Worm (Caenorhabditis elegans): ENCODE results near the gene sec-3.

sec-3 gene

ce11 chrX:3127626-3128142, 28.0 kb upstream of the sec-3 start (continued):
- peak; percentile 96 for TF ChIP-seq jun-1 (tag; optimal IDR thresholded peaks at IDR 0.05)
- peak; percentile 78 for TF ChIP-seq egl-5 (tag; optimal IDR thresholded peaks at IDR 0.05)
- peak; percentile 43 for TF ChIP-seq R02D3.7 (tag; optimal IDR thresholded peaks at IDR 0.05)

- peak; percentile 47 for TF ChIP-seq pqm-1 (tag; optimal IDR thresholded peaks at IDR 0.05)
- no peak for TF ChIP-seq mdl-1 (tag; optimal IDR thresholded peaks at IDR 0.05)
- no peak for TF ChIP-seq egl-27 (tag; optimal IDR thresholded peaks at IDR 0.05)
- no peak for TF ChIP-seq nfya-1 (tag; optimal IDR thresholded peaks at IDR 0.05; ENCODE audit: insufficient read depth)
These were observed 27.3 kb upstream of the sec-3 start, which contains the start of gene spc-1 for ce11 chrX:3126979-3127378. TSS of gene spc-1 (minus strand) at chrX:3127079.

ce11 chrX:3126233-3126632, 26.6 kb upstream of the sec-3 start:
- TF ChIP-seq nhr-43 (tag; optimal IDR thresholded peaks at IDR 0.05; ENCODE audit: poor library complexity, severe bottlenecking) (no peak), fkh-10 (GFP tag; optimal IDR thresholded peaks at IDR 0.05) (peak; percentile 12), hmg-11 (tag; optimal IDR thresholded peaks at IDR 0.05) (peak; percentile 54), elt-1 (tag; optimal IDR thresholded peaks at IDR 0.05) (no peak), nfya-1 (tag; optimal IDR thresholded peaks at IDR 0.05; ENCODE audit: insufficient read depth) (peak; percentile 49), lin-15B (tag; optimal IDR thresholded peaks at IDR 0.05) (no peak), lin-39 (tag; optimal IDR thresholded peaks at IDR 0.05) (peak; percentile 89)

ce11 chrX:3119606-3120005, 20.0 kb upstream of the sec-3 start:
- TF ChIP-seq ztf-11 (tag; optimal IDR thresholded peaks at IDR 0.05) (no peak), fkh-2 (tag; optimal IDR thresholded peaks at IDR 0.05) (no peak), ztf-4 (tag; optimal IDR thresholded peaks at IDR 0.05) (no peak), lsy-12 (tag; optimal IDR thresholded peaks at IDR 0.05) (no peak), R02D3.7 (tag; optimal IDR thresholded peaks at IDR 0.05) (no peak), lin-15B (tag; optimal IDR thresholded peaks at IDR 0.05) (no peak), egl-5 (tag; optimal IDR thresholded peaks at IDR 0.05) (no peak), lin-39 (tag; optimal IDR thresholded peaks at IDR 0.05) (no peak), fos-1 (tag; optimal IDR thresholded peaks at IDR 0.05) (no peak), nhr-11 (tag; optimal IDR thresholded peaks at IDR 0.05) (no peak), nhr-25 (tag; optimal IDR thresholded peaks at IDR 0.05) (no peak), elt-3 (tag; optimal IDR thresholded peaks at IDR 0.05) (no peak), nfya-1 (tag; optimal IDR thresholded peaks at IDR 0.05; ENCODE audit: insufficient read depth) (no peak), elt-1 (tag; optimal IDR thresholded peaks at IDR 0.05) (no peak), mml-1 (tag; optimal IDR thresholded peaks at IDR 0.05) (no peak), sea-2 (GFP tag; optimal IDR thresholded peaks at IDR 0.05) (no peak), nhr-12 (tag; optimal IDR thresholded peaks at IDR 0.05) (no peak)

ce11 chrX:3118596-3119287, 19.1 kb upstream of the sec-3 start:
- TF ChIP-seq fkh-10 (GFP tag; optimal IDR thresholded peaks at IDR 0.05) (no peak), jun-1 (tag; optimal IDR thresholded peaks at IDR 0.05) (no peak), egl-5 (tag; optimal IDR thresholded peaks at IDR 0.05) (no peak), mdl-1 (tag; optimal IDR thresholded peaks at IDR 0.05) (no peak), ceh-16 (tag; optimal IDR thresholded peaks at IDR 0.05) (no peak), nfya-1 (tag; optimal IDR thresholded peaks at IDR 0.05; ENCODE audit: insufficient read depth) (no peak), lin-15B (tag; optimal IDR thresholded peaks at IDR 0.05) (no peak)

- no peak for TF ChIP-seq nhr-12 (tag; optimal IDR thresholded peaks at IDR 0.05)
- no peak for TF ChIP-seq ceh-16 (tag; optimal IDR thresholded peaks at IDR 0.05)
- TF ChIP-seq sea-2 (GFP tag; optimal IDR thresholded peaks at IDR 0.05): no peak
- TF ChIP-seq ztf-11 (tag; optimal IDR thresholded peaks at IDR 0.05): no peak
- TF ChIP-seq elt-2 (tag; optimal IDR thresholded peaks at IDR 0.05): peak; percentile 90
- TF ChIP-seq ceh-28 (tag; optimal IDR thresholded peaks at IDR 0.05): peak; percentile 65
- no peak for TF ChIP-seq unc-39 (tag; optimal IDR thresholded peaks at IDR 0.05)
- peak; percentile 37 for TF ChIP-seq pha-4 (tag; optimal IDR thresholded peaks at IDR 0.05)
- TF ChIP-seq daf-12 (tag; optimal IDR thresholded peaks at IDR 0.05): no peak
- peak; percentile 79 for TF ChIP-seq pqm-1 (tag; optimal IDR thresholded peaks at IDR 0.05)
- TF ChIP-seq tbx-2 (tag; optimal IDR thresholded peaks at IDR 0.05): peak; percentile 12
- no peak for TF ChIP-seq fkh-2 (tag; optimal IDR thresholded peaks at IDR 0.05)
- TF ChIP-seq nhr-28 (tag; optimal IDR thresholded peaks at IDR 0.05): no peak
- TF ChIP-seq egl-5 (tag; optimal IDR thresholded peaks at IDR 0.05): no peak
- TF ChIP-seq ztf-4 (tag; optimal IDR thresholded peaks at IDR 0.05): no peak
- TF ChIP-seq mdl-1 (tag; optimal IDR thresholded peaks at IDR 0.05): no peak
- no peak for TF ChIP-seq nhr-23 (tag; optimal IDR thresholded peaks at IDR 0.05)
- TF ChIP-seq lsy-12 (tag; optimal IDR thresholded peaks at IDR 0.05): no peak
- peak; percentile 23 for TF ChIP-seq nhr-43 (tag; optimal IDR thresholded peaks at IDR 0.05; ENCODE audit: poor library complexity, severe bottlenecking)
- no peak for TF ChIP-seq jun-1 (tag; optimal IDR thresholded peaks at IDR 0.05)
These were observed 17.6 kb upstream of the sec-3 start for ce11 chrX:3117204-3117603.

All from whole organism, L3 larva.